Worm (Caenorhabditis elegans): ENCODE results near the gene F21C10.19.

ce11 chrV:9126316-9126715 is 4.5 kb upstream of the F21C10.19 start, which contains the start of gene F21C10.4:
- TF ChIP-seq pqm-1 (tag; optimal IDR thresholded peaks at IDR 0.05): no peak
- TF ChIP-seq ces-1 (GFP tag; optimal IDR thresholded peaks at IDR 0.05): no peak
- TF ChIP-seq mep-1 (tag; optimal IDR thresholded peaks at IDR 0.05): no peak

Measured in whole organism, L1 larva.